Worm (Caenorhabditis elegans) whole organism, L4 larva: Measurements from ENCODE around the gene M110.3.
A peak's percentile ranks its signal among the peaks of the same experiment; 100 is the strongest.

Experiments used
- D1046.2 ChIP-seq: fragments of 200-800 bp; sonication (Bioruptor generic); IDR thresholded peaks from 2 replicates; pipeline ENCODE4 v1.3.6; 2022; ENCODE audit warnings: missing genetic modification characterization, missing compliant biosample characterization
- F26F4.8 ChIP-seq: fragments of 200-800 bp; sonication (Bioruptor generic); conservative IDR thresholded peaks from 2 replicates; pipeline ENCODE4 v1.3.6; 2022; ENCODE audit warnings: missing genetic modification characterization, missing compliant biosample characterization
- F37D6.2 ChIP-seq: sonication (generic microtip); optimal IDR thresholded peaks from 2 replicates; lab custom pipeline; 2016; ENCODE audit warnings: mild to moderate bottlenecking, missing genetic modification characterization, missing compliant biosample characterization
- Y75B8A.6 ChIP-seq: fragments of 200-800 bp; sonication (Bioruptor generic); IDR thresholded peaks from 2 replicates; pipeline ENCODE4 v1.3.6; 2022; ENCODE audit warnings: missing genetic modification reagents, missing genetic modification characterization, missing compliant biosample characterization
- ZK337.2 ChIP-seq: fragments of 200-800 bp; sonication (Bioruptor generic); IDR thresholded peaks from 2 replicates; pipeline ENCODE4 v1.3.6; 2022; ENCODE audit warnings: missing genetic modification reagents, missing genetic modification characterization, missing compliant biosample characterization
- ZK546.5 ChIP-seq, 2 experiments: sonication (generic microtip); optimal IDR thresholded peaks; 2 replicates each; lab custom pipeline; 2017; ENCODE audit warnings: missing biosample characterization in 2 of 2, missing genetic modification characterization in 2 of 2
- aha-1 ChIP-seq: fragments of 150-350 bp; peaks from one replicate; lab custom pipeline; 2014; ENCODE audit warnings: missing biosample characterization, missing genetic modification characterization
- arid-1 ChIP-seq: fragments of 200-800 bp; sonication (Bioruptor generic); conservative IDR thresholded peaks from 2 replicates; pipeline ENCODE4 v1.3.6; 2022; ENCODE audit warnings: missing genetic modification reagents, missing genetic modification characterization, missing compliant biosample characterization
- ceh-20 ChIP-seq: fragments of 200-800 bp; sonication (Bioruptor generic); IDR thresholded peaks from 2 replicates; pipeline ENCODE4 v1.3.6; 2022; ENCODE audit warnings: missing genetic modification reagents, missing genetic modification characterization, missing compliant biosample characterization
- ceh-28 ChIP-seq: fragments of 150-350 bp; optimal IDR thresholded peaks from 2 replicates; lab custom pipeline; 2014; ENCODE audit warnings: missing biosample characterization, missing genetic modification reagents, missing genetic modification characterization
- ceh-32 ChIP-seq: sonication (generic microtip); optimal IDR thresholded peaks from 2 replicates; lab custom pipeline; 2016; ENCODE audit warnings: mild to moderate bottlenecking, missing genetic modification characterization, missing compliant biosample characterization; ENCODE audit not compliant: poor library complexity
- ceh-62 ChIP-seq: sonication (generic microtip); optimal IDR thresholded peaks from 2 replicates; lab custom pipeline; 2017; ENCODE audit warnings: missing biosample characterization, missing genetic modification characterization
- ces-1 ChIP-seq: fragments of 150-350 bp; sonication (generic microtip); optimal IDR thresholded peaks from 4 replicates; lab custom pipeline; 2014; ENCODE audit warnings: missing biosample characterization, missing genetic modification reagents, missing genetic modification characterization
- daf-16 ChIP-seq, 3 experiments: sonication (generic microtip); optimal IDR thresholded peaks; 2 replicates each; lab custom pipeline; 2016 to 2017; ENCODE audit warnings: missing genetic modification characterization in 3 of 3, missing genetic modification reagents in 3 of 3, mild to moderate bottlenecking in 2 of 3, missing compliant biosample characterization in 2 of 3, missing biosample characterization in 1 of 3, moderate library complexity in 1 of 3
- daf-8 ChIP-seq: fragments of 200-800 bp; sonication (Bioruptor generic); IDR thresholded peaks from 2 replicates; pipeline ENCODE4 v1.3.6; 2022; ENCODE audit warnings: missing genetic modification characterization, missing compliant biosample characterization
- dmd-9 ChIP-seq: fragments of 200-800 bp; sonication (Bioruptor generic); IDR thresholded peaks from 2 replicates; pipeline ENCODE4 v1.3.6; 2022; ENCODE audit warnings: missing genetic modification reagents, missing genetic modification characterization, missing compliant biosample characterization
- dve-1 ChIP-seq: sonication (generic microtip); optimal IDR thresholded peaks from 2 replicates; lab custom pipeline; 2017; ENCODE audit warnings: antibody characterized with exemption, mild to moderate bottlenecking, missing genetic modification characterization, missing compliant biosample characterization; ENCODE audit not compliant: insufficient read depth
- egl-43 ChIP-seq: fragments of 200-800 bp; sonication (Bioruptor generic); IDR thresholded peaks from 2 replicates; pipeline ENCODE4 v1.3.6; 2022; ENCODE audit warnings: missing genetic modification reagents, missing genetic modification characterization, missing compliant biosample characterization
- hlh-11 ChIP-seq: fragments of 200-800 bp; sonication (Bioruptor generic); optimal IDR thresholded peaks from 2 replicates; lab custom pipeline; 2018; ENCODE audit warnings: mild to moderate bottlenecking, missing genetic modification characterization, missing compliant biosample characterization
- lim-7 ChIP-seq: fragments of 200-800 bp; sonication (Bioruptor generic); IDR thresholded peaks from 2 replicates; pipeline ENCODE4 v1.3.6; 2022; ENCODE audit warnings: missing genetic modification characterization, missing compliant biosample characterization
- lir-3 ChIP-seq: sonication (generic microtip); optimal IDR thresholded peaks from 2 replicates; lab custom pipeline; 2016; ENCODE audit warnings: mild to moderate bottlenecking, missing genetic modification characterization, missing compliant biosample characterization
- madf-9 ChIP-seq: fragments of 200-800 bp; sonication (Bioruptor generic); conservative IDR thresholded peaks from 2 replicates; pipeline ENCODE4 v1.3.6; 2022; ENCODE audit warnings: missing genetic modification reagents, missing genetic modification characterization, missing compliant biosample characterization
- mdl-1 ChIP-seq, 2 experiments: fragments of 150-350 bp in 1 of 2; sonication (generic microtip) in 1 of 2; optimal IDR thresholded peaks; 2 replicates each; lab custom pipeline; 2014 to 2017; ENCODE audit warnings: missing biosample characterization in 2 of 2, missing genetic modification characterization in 2 of 2
- mep-1 ChIP-seq: fragments of 150-350 bp; sonication (generic microtip); optimal IDR thresholded peaks from 3 replicates; lab custom pipeline; 2014; ENCODE audit warnings: missing biosample characterization, missing genetic modification characterization
- mes-2 ChIP-seq: sonication (generic microtip); optimal IDR thresholded peaks from 2 replicates; lab custom pipeline; 2016; ENCODE audit warnings: missing genotype, mild to moderate bottlenecking, missing genetic modification characterization, missing compliant biosample characterization; ENCODE audit not compliant: poor library complexity, severe bottlenecking
- mxl-3 ChIP-seq: fragments of 200-800 bp; sonication (Bioruptor generic); optimal IDR thresholded peaks from 2 replicates; lab custom pipeline; 2018; ENCODE audit warnings: mild to moderate bottlenecking, missing genetic modification characterization, missing compliant biosample characterization
- nhr-10 ChIP-seq: fragments of 150-350 bp; optimal IDR thresholded peaks from 2 replicates; lab custom pipeline; 2014; ENCODE audit warnings: missing biosample characterization, missing genetic modification characterization
- nhr-102 ChIP-seq: sonication (generic microtip); optimal IDR thresholded peaks from 2 replicates; lab custom pipeline; 2016; ENCODE audit warnings: mild to moderate bottlenecking, missing genetic modification characterization, moderate library complexity, missing compliant biosample characterization
- nhr-237 ChIP-seq: sonication (generic microtip); optimal IDR thresholded peaks from 2 replicates; lab custom pipeline; 2017; ENCODE audit warnings: missing biosample characterization, missing genetic modification characterization
- nhr-28 ChIP-seq: fragments of 150-350 bp; optimal IDR thresholded peaks from 2 replicates; lab custom pipeline; 2014; ENCODE audit warnings: missing biosample characterization, missing genetic modification characterization
- nhr-48 ChIP-seq: sonication (generic microtip); optimal IDR thresholded peaks from 2 replicates; lab custom pipeline; 2016; ENCODE audit warnings: mild to moderate bottlenecking, missing genetic modification characterization, missing compliant biosample characterization
- nhr-6 ChIP-seq: fragments of 150-350 bp; optimal IDR thresholded peaks from 2 replicates; lab custom pipeline; 2014; ENCODE audit warnings: missing biosample characterization, missing genetic modification characterization
- nhr-76 ChIP-seq: fragments of 150-350 bp; optimal IDR thresholded peaks from 2 replicates; lab custom pipeline; 2014; ENCODE audit warnings: missing biosample characterization, missing genetic modification characterization
- nhr-77 ChIP-seq: fragments of 150-350 bp; optimal IDR thresholded peaks from 2 replicates; lab custom pipeline; 2014; ENCODE audit warnings: missing biosample characterization, missing genetic modification characterization
- sdz-12 ChIP-seq: fragments of 200-800 bp; sonication (Bioruptor generic); optimal IDR thresholded peaks from 2 replicates; lab custom pipeline; 2018; ENCODE audit warnings: mild to moderate bottlenecking, missing genetic modification characterization, missing compliant biosample characterization
- snpc-4 ChIP-seq: fragments of 150-350 bp; optimal IDR thresholded peaks from 2 replicates; lab custom pipeline; 2014; ENCODE audit warnings: missing biosample characterization, missing genetic modification characterization
- spr-1 ChIP-seq: sonication (generic microtip); optimal IDR thresholded peaks from 2 replicates; lab custom pipeline; 2016; ENCODE audit warnings: mild to moderate bottlenecking, missing genetic modification characterization, missing compliant biosample characterization
- spr-3 ChIP-seq: fragments of 200-800 bp; sonication (Bioruptor generic); optimal IDR thresholded peaks from 2 replicates; lab custom pipeline; 2018; ENCODE audit warnings: mild to moderate bottlenecking, missing genetic modification characterization, missing compliant biosample characterization
- unc-39 ChIP-seq: sonication (generic microtip); optimal IDR thresholded peaks from 2 replicates; lab custom pipeline; 2017; ENCODE audit warnings: missing biosample characterization, missing genetic modification characterization
- unc-62 ChIP-seq, 3 experiments: fragments of 150-350 bp in 1 of 3; sonication (generic microtip); optimal IDR thresholded peaks in 2 of 3; peaks in 1 of 3; 1 replicate in 1 of 3; 2 replicates in 2 of 3; lab custom pipeline; 2014 to 2017; ENCODE audit warnings: missing biosample characterization in 3 of 3, missing genetic modification characterization in 3 of 3, missing genetic modification reagents in 3 of 3, missing genotype in 1 of 3
- zag-1 ChIP-seq: fragments of 150-350 bp; optimal IDR thresholded peaks from 2 replicates; lab custom pipeline; 2014; ENCODE audit warnings: missing biosample characterization, missing genetic modification characterization
- zip-11 ChIP-seq: fragments of 200-800 bp; sonication (Bioruptor generic); IDR thresholded peaks from 2 replicates; pipeline ENCODE4 v1.3.6; 2022; ENCODE audit warnings: missing genetic modification characterization, missing compliant biosample characterization

M110.3 gene

DNA sequence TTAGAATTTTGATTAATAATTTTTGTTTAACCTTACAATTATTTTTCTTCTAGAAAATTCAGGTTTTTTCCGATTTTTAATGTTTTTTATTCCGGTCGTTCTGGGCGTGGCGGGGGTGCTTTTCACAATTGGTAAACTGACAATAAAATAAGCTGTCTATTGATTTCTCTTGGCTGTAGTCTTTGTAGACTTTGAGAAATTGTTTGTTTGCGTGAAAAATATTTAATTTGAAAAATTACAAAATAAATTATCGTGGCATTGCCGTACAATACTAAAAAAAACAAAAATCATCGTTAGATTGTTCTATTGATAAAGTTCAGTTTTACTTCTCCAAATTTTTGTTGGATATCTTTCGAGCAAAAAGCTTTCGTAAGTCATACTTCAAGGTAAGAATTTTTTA, 30.1 kb upstream of the M110.3 start, which contains the start of gene F35C11.3:
F35C11.3 (plus strand) TSS at position 301 of the 400 bp plus-strand sequence.
- no peak for TF ChIP-seq spr-3
- TF ChIP-seq ceh-62: no peak
- TF ChIP-seq lir-3 (tag; lab: Kevin White, UChicago): no peak
- no peak for TF ChIP-seq arid-1 (GFP tag; lab: Robert Waterston, UW)
- TF ChIP-seq unc-39 (tag; lab: Kevin White, UChicago): no peak
- no peak for TF ChIP-seq nhr-237 (tag; lab: Kevin White, UChicago)

DNA sequence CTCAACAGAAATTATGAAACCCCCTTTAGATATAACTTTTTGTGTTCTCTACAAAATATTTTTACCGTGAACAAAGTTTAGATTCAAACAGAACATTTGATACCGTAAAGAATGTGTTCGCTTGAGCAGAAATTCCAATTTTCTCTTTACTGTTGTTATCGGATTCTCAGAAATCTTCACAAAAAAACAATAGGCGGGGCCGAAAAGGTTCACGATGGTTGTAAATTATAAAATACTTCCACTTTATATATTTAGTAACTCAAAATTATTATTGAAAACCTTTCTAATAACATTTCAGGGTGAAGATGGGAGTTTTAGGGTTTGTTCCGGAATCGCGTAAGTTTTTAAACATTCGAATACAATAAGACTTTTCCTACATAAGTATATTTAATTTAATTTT, 21.7 kb upstream of the M110.3 start, which contains the start of gene nlp-5:
nlp-5 (plus strand) TSS at position 301 of the 400 bp plus-strand sequence.
- no peak for TF ChIP-seq mep-1
- TF ChIP-seq mdl-1 (tag; optimal IDR thresholded peaks at IDR 0.05; lab: Kevin White, UChicago): no peak
- no peak for TF ChIP-seq lim-7
- peak in 1 of 2 experiments; percentile 61 for TF ChIP-seq unc-62 (GFP tag; optimal IDR thresholded peaks at IDR 0.05 in 1 of 2; lab: Kevin White, UChicago)
- TF ChIP-seq unc-62 (tag; optimal IDR thresholded peaks at IDR 0.05; lab: Kevin White, UChicago): no peak
- TF ChIP-seq F26F4.8 (GFP tag; lab: Robert Waterston, UW): no peak
- no peak for TF ChIP-seq nhr-6 (tag; lab: Kevin White, UChicago)
- TF ChIP-seq sdz-12 (GFP tag; lab: Kevin White, UChicago): no peak
- TF ChIP-seq nhr-102 (tag; lab: Kevin White, UChicago): no peak

DNA sequence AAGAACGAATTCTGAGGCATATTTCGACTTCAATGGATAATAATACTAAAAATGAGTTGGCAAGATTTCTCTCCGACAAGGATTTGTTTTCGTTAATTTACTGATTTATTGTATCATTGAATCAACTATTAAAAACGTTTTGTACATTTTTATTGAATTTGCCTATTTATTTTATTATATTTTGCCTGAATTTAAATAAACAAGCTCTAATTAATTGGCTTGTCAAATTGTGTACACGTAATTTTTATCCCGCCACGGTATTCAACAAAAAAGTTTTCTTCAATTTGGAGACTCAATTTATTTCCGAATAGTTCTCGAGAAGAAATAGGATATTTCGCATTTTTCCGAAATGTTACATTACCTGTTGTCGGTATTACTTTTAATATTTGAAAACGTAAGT, 16.1 kb upstream of the M110.3 start, which contains the start of gene M110.7:
M110.7 (plus strand) TSS at position 301 of the 400 bp plus-strand sequence.
- no peak for TF ChIP-seq nhr-48 (tag; lab: Kevin White, UChicago)
- TF ChIP-seq mxl-3 (GFP tag; lab: Kevin White, UChicago): no peak
- TF ChIP-seq hlh-11 (tag; lab: Kevin White, UChicago): no peak
- TF ChIP-seq nhr-102 (tag; lab: Kevin White, UChicago): no peak
- TF ChIP-seq zag-1: no peak
- no peak for TF ChIP-seq nhr-77
- no peak for TF ChIP-seq nhr-28 (tag; lab: Kevin White, UChicago)

DNA sequence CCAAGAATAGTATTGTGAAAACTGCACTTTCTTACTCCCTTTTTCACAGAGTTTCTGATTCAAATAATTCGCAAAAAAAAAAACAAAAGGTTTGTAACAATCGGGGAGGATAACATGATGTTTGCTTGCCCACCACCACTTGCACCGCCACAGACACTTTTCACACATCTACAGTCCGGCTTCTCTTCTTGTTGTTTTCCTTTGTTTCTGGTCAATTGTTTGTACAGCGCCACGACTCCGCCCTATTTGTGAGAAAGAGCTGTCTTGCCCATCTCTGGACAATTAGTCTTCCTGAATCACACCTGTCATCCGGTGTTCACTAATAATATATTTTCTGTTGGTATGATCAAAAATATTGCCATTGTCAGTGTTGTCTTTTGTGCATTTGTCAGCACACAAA, 14.6 kb upstream of the M110.3 start, which contains the start of gene M110.9:
M110.9 (plus strand) TSS at position 301 of the 400 bp plus-strand sequence.
- TF ChIP-seq daf-8 (GFP tag; lab: Robert Waterston, UW): no peak

DNA sequence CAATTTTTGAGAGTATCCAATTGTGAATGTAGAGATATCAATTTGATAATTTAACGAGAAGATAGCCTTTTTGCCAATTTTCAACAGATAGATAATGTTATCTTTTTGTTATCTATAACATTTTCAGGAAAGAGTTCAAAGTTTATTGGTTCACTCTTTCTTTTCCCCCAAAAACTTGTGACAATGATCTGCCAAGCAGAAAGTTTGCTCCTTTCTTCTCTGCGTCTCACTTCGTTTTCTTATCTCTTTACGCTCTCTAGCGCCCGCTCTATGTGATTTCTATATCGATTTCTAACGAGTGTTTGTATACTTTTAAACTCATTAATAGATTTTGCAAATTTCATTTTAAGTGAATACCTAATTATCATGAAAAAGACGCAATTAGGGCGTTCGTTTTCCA, 10.1 kb upstream of the M110.3 start:
- TF ChIP-seq arid-1 (GFP tag; lab: Robert Waterston, UW) (no peak), ceh-32 (tag; lab: Kevin White, UChicago) (no peak), Y75B8A.6 (GFP tag; lab: Robert Waterston, UW) (no peak), D1046.2 (no peak), ceh-28 (tag; lab: Kevin White, UChicago) (no peak), ces-1 (GFP tag; lab: Kevin White, UChicago) (no peak), mep-1 (peak; percentile 23), hlh-11 (tag; lab: Kevin White, UChicago) (peak; percentile 51), mxl-3 (GFP tag; lab: Kevin White, UChicago) (no peak), F37D6.2 (tag; lab: Kevin White, UChicago) (no peak), ZK546.5 (tag; optimal IDR thresholded peaks at IDR 0.05; lab: Kevin White, UChicago) (no peak), nhr-10 (tag; lab: Kevin White, UChicago) (no peak), dmd-9 (no peak), snpc-4 (tag; lab: Kevin White, UChicago) (no peak), aha-1 (tag; lab: Kevin White, UChicago) (no peak), zag-1 (no peak), egl-43 (GFP tag; lab: Robert Waterston, UW) (no peak), unc-39 (tag; lab: Kevin White, UChicago) (no peak), mes-2 (no peak), ZK337.2 (no peak), ceh-20 (GFP tag; lab: Robert Waterston, UW) (no peak), dve-1 (tag; lab: Kevin White, UChicago) (peak; percentile 81), daf-16 (GFP tag; optimal IDR thresholded peaks at IDR 0.05; lab: Kevin White, UChicago) (no peak), daf-16 (tag; optimal IDR thresholded peaks at IDR 0.05; lab: Kevin White, UChicago) (peak; percentile 76), madf-9 (GFP tag; lab: Robert Waterston, UW) (no peak), lir-3 (tag; lab: Kevin White, UChicago) (no peak), spr-1 (no peak), nhr-76 (tag; lab: Kevin White, UChicago) (no peak), spr-3 (no peak), zip-11 (no peak), nhr-102 (tag; lab: Kevin White, UChicago) (no peak)
